Fruit fly (Drosophila melanogaster) whole organism, wandering third instar larva: Measurements from ENCODE around the gene Sbat.

Experiments
- Abd-B ChIP-seq: fragments of >200 bp; optimal IDR thresholded peaks from 2 replicates; lab custom pipeline; 2017; ENCODE audit warnings: missing biosample characterization, missing genetic modification characterization
- CG32264 ChIP-seq: fragments of 200-800 bp; sonication (Bioruptor generic); optimal IDR thresholded peaks from 2 replicates; lab custom pipeline; 2016; ENCODE audit warnings: missing biosample characterization, missing genetic modification characterization
- CrebA ChIP-seq: fragments of 200-800 bp; sonication (Bioruptor generic); optimal IDR thresholded peaks from 2 replicates; lab custom pipeline; 2016; ENCODE audit warnings: missing biosample characterization, mild to moderate bottlenecking, missing genetic modification characterization, borderline replicate concordance
- Dfd ChIP-seq: fragments of >200 bp; optimal IDR thresholded peaks from 2 replicates; lab custom pipeline; 2017; ENCODE audit warnings: missing biosample characterization, missing genetic modification characterization
- HLH106 ChIP-seq: fragments of 200-800 bp; optimal IDR thresholded peaks from 3 replicates; lab custom pipeline; 2019; ENCODE audit warnings: missing biosample characterization, mild to moderate bottlenecking, missing genetic modification characterization, moderate library complexity
- Hnf4 ChIP-seq: fragments of 200-800 bp; sonication (Bioruptor generic); optimal IDR thresholded peaks from 2 replicates; lab custom pipeline; 2016; ENCODE audit warnings: missing biosample characterization, mild to moderate bottlenecking, missing genetic modification characterization
- Hr78 ChIP-seq: fragments of >200 bp; optimal IDR thresholded peaks from 2 replicates; lab custom pipeline; 2017; ENCODE audit warnings: missing biosample characterization, missing genetic modification characterization
- Hr83 ChIP-seq: fragments of 200-300 bp; sonication (Bioruptor generic); optimal IDR thresholded peaks from 2 replicates; lab custom pipeline; 2016; ENCODE audit warnings: missing biosample characterization, mild to moderate bottlenecking, missing genetic modification characterization, moderate library complexity; ENCODE audit not compliant: poor library complexity, severe bottlenecking
- Mio ChIP-seq: sonication (Bioruptor generic); optimal IDR thresholded peaks from 2 replicates; lab custom pipeline; 2016; ENCODE audit warnings: missing biosample characterization, missing genetic modification characterization
- Myc ChIP-seq: fragments of >200 bp; optimal IDR thresholded peaks from 2 replicates; lab custom pipeline; 2017
- N ChIP-seq: fragments of >200 bp; optimal IDR thresholded peaks from 2 replicates; lab custom pipeline; 2018; ENCODE audit warnings: missing biosample characterization, missing external identifiers, missing genetic modification characterization
- OdsH ChIP-seq: fragments of 200-800 bp; sonication (Bioruptor generic); optimal IDR thresholded peaks from 2 replicates; lab custom pipeline; 2016; ENCODE audit warnings: missing biosample characterization, mild to moderate bottlenecking, missing genetic modification characterization
- Rel ChIP-seq, 2 experiments: fragments of 200-800 bp; sonication (Bioruptor generic) in 1 of 2; optimal IDR thresholded peaks; 2 replicates in 1 of 2; 3 replicates in 1 of 2; lab custom pipeline; 2016 to 2019; ENCODE audit warnings: mild to moderate bottlenecking in 2 of 2, missing biosample characterization in 2 of 2, missing genetic modification characterization in 2 of 2, moderate library complexity in 1 of 2
- Sp1 ChIP-seq: fragments of 200-800 bp; sonication (Bioruptor generic); optimal IDR thresholded peaks from 3 replicates; lab custom pipeline; 2019; ENCODE audit warnings: missing biosample characterization, mild to moderate bottlenecking, missing genetic modification characterization, moderate library complexity
- br ChIP-seq: fragments of 200-800 bp; sonication (Bioruptor generic); optimal IDR thresholded peaks from 2 replicates; lab custom pipeline; 2016; ENCODE audit warnings: missing biosample characterization, missing genetic modification characterization
- dmrt93B ChIP-seq: fragments of 200-800 bp; sonication (Bioruptor generic); optimal IDR thresholded peaks from 2 replicates; lab custom pipeline; 2018; ENCODE audit warnings: missing biosample characterization, mild to moderate bottlenecking, missing genetic modification characterization
- dsf ChIP-seq: sonication (Bioruptor generic); optimal IDR thresholded peaks from 2 replicates; lab custom pipeline; 2016; ENCODE audit warnings: missing biosample characterization, missing genetic modification characterization, borderline replicate concordance
- ey ChIP-seq: fragments of 200-800 bp; sonication (Bioruptor generic); optimal IDR thresholded peaks from 2 replicates; lab custom pipeline; 2016; ENCODE audit warnings: missing biosample characterization, missing genetic modification characterization
- foxo ChIP-seq, 2 experiments: fragments of 200-800 bp; sonication (Bioruptor generic); optimal IDR thresholded peaks; 2 replicates in 1 of 2; 3 replicates in 1 of 2; lab custom pipeline; 2016 to 2017; ENCODE audit warnings: missing biosample characterization in 2 of 2, missing genetic modification characterization in 2 of 2
- fru ChIP-seq: fragments of 200-800 bp; sonication (Bioruptor generic); optimal IDR thresholded peaks from 3 replicates; lab custom pipeline; 2016; ENCODE audit warnings: missing biosample characterization, mild to moderate bottlenecking, missing genetic modification characterization
- h ChIP-seq: fragments of 200-800 bp; sonication (Bioruptor generic); optimal IDR thresholded peaks from 3 replicates; lab custom pipeline; 2016; ENCODE audit warnings: missing biosample characterization, mild to moderate bottlenecking, missing genetic modification characterization
- jim ChIP-seq: fragments of 175-275, 200-325 bp; sonication (Bioruptor generic); optimal IDR thresholded peaks from 2 replicates; lab custom pipeline; 2016; ENCODE audit warnings: missing biosample characterization, mild to moderate bottlenecking, missing genetic modification characterization
- pan ChIP-seq: fragments of >200 bp; optimal IDR thresholded peaks from 2 replicates; lab custom pipeline; 2017
- psq ChIP-seq: fragments of 200-800 bp; sonication (Bioruptor generic); optimal IDR thresholded peaks from 3 replicates; lab custom pipeline; 2017; ENCODE audit warnings: missing biosample characterization, mild to moderate bottlenecking, missing genetic modification characterization, moderate library complexity
- rgr ChIP-seq: fragments of 200-800 bp; sonication (Bioruptor generic); optimal IDR thresholded peaks from 3 replicates; lab custom pipeline; 2016; ENCODE audit warnings: missing biosample characterization, mild to moderate bottlenecking, missing genetic modification characterization
- sage ChIP-seq: fragments of 200-800 bp; sonication (Bioruptor generic); optimal IDR thresholded peaks from 2 replicates; lab custom pipeline; 2016; ENCODE audit warnings: missing biosample characterization, mild to moderate bottlenecking, missing genetic modification characterization
- sv ChIP-seq: fragments of 200-800 bp; sonication (Bioruptor generic); optimal IDR thresholded peaks from 3 replicates; lab custom pipeline; 2016; ENCODE audit warnings: missing biosample characterization, missing genetic modification characterization
- tai ChIP-seq: sonication (Bioruptor generic); optimal IDR thresholded peaks from 2 replicates; lab custom pipeline; 2016; ENCODE audit warnings: missing biosample characterization, missing genetic modification characterization
- usp ChIP-seq: fragments of >200 bp; optimal IDR thresholded peaks from 2 replicates; lab custom pipeline; 2017; ENCODE audit warnings: missing biosample characterization, missing genetic modification characterization
- woc ChIP-seq: sonication (Bioruptor generic); optimal IDR thresholded peaks from 2 replicates; lab custom pipeline; 2016; ENCODE audit warnings: missing biosample characterization, mild to moderate bottlenecking, missing genetic modification characterization

Sbat gene

dm6 chr2L:2891200-2891599 is 13.1 kb downstream of the Sbat start:
- TF ChIP-seq Dfd (peak; percentile 3), N (GFP tag; lab: Kevin White, UChicago) (no peak)

- no peak for TF ChIP-seq CrebA (GFP tag; lab: Kevin White, UChicago)
- TF ChIP-seq Dfd: peak; percentile 81
Observed at dm6 chr2L:2894356-2894755, 16.2 kb downstream of the Sbat start.

dm6 chr2L:2897024-2897549 is 18.9 kb downstream of the Sbat start:
- TF ChIP-seq Hnf4 (peak; percentile 21), psq (GFP tag; lab: Kevin White, UChicago) (no peak), pan (lab: Kevin White, UChicago) (no peak), rgr (GFP tag; lab: Kevin White, UChicago) (peak; percentile 29), Hr78 (GFP tag; lab: Kevin White, UChicago) (no peak), foxo (GFP tag; optimal IDR thresholded peaks at IDR 0.05; lab: Kevin White, UChicago) (peak in 1 of 2 experiments; percentile 40), fru (peak; percentile 47), h (GFP tag; lab: Kevin White, UChicago) (peak; percentile 39), usp (GFP tag; lab: Kevin White, UChicago) (no peak), OdsH (GFP tag; lab: Kevin White, UChicago) (peak; percentile 23), sv (GFP tag; lab: Kevin White, UChicago) (peak; percentile 80), br (GFP tag; lab: Kevin White, UChicago) (peak; percentile 29), ey (peak; percentile 6), CG32264 (no peak), jim (GFP tag; lab: Kevin White, UChicago) (no peak), Myc (no peak), dmrt93B (GFP tag; lab: Kevin White, UChicago) (no peak)
- TF ChIP-seq, all 38 proteins: peak for 9

DNA sequence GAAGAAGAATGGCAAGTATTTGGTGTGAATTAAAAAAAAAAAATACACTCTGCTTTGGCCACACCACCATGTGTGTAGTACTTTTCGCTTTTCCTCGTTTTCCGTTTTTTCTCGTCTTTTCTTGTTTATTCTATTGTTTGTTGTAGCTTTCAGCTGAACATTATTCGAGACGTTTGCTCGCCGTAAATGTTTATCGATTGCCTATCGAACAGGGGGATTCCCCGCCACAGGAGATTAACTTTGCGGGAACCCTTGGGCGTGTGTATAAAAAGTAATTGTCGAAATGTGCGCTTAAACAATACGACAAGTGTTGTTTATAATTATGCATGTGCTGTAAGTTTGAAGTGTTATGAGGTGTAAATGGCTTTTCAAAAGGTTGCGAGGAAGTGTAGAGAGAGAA is 19.6 kb downstream of the Sbat start:
- TF ChIP-seq Rel (GFP tag; optimal IDR thresholded peaks at IDR 0.05; lab: Kevin White, UChicago): no peak
- peak; percentile 29 for TF ChIP-seq Rel (tag; optimal IDR thresholded peaks at IDR 0.05; lab: Kevin White, UChicago)
- no peak for TF ChIP-seq ey

dm6 chr2L:2898247-2898646 is 20.1 kb downstream of the Sbat start:
- no peak for TF ChIP-seq rgr (GFP tag; lab: Kevin White, UChicago)
- no peak for TF ChIP-seq Rel (GFP tag; optimal IDR thresholded peaks at IDR 0.05; lab: Kevin White, UChicago)
- TF ChIP-seq Rel (tag; optimal IDR thresholded peaks at IDR 0.05; lab: Kevin White, UChicago): no peak
- no peak for TF ChIP-seq br (GFP tag; lab: Kevin White, UChicago)
- no peak for TF ChIP-seq ey
- TF ChIP-seq Sp1: no peak
- TF ChIP-seq Abd-B: no peak
- no peak for TF ChIP-seq sage
- TF ChIP-seq tai (GFP tag; lab: Kevin White, UChicago): no peak
- TF ChIP-seq sv (GFP tag; lab: Kevin White, UChicago): no peak
- no peak for TF ChIP-seq dmrt93B (GFP tag; lab: Kevin White, UChicago)
- no peak for TF ChIP-seq fru
- TF ChIP-seq HLH106 (tag; lab: Kevin White, UChicago): no peak
- TF ChIP-seq foxo (GFP tag; optimal IDR thresholded peaks at IDR 0.05; lab: Kevin White, UChicago): no peak
- no peak for TF ChIP-seq Dfd

DNA sequence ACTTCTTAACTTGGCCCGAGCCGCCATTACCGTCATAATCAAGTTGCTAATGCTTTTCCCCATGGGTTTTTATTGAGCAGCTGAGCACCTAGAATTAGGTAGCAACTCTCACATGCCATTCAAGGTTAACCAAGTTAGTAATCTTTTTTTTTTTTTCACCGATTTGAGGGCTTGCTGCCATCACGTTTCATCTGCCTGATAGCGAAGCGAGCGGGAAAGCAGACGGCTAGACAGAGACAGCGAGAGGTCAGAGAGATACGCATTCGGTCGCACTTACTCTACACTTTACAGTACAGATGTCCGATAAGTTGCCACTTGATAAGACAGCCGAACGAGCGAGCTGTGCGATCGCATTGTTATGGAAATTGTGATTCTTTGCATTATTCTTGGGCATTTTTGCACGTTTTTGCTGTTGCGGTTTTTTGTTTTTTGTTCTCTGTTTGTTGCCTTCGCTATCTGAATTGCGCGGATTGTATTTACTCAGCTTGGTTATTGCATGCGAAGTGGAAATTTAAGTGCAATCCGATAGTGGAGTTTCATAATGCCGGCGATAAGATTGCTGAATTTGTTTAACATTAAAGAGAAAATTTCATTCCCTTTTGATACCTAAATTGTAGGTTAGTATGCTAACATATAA is 22.4 kb downstream of the Sbat start:
- TF ChIP-seq Myc (no peak), Sp1 (no peak), HLH106 (tag; lab: Kevin White, UChicago) (no peak), woc (GFP tag; lab: Kevin White, UChicago) (no peak), CrebA (GFP tag; lab: Kevin White, UChicago) (no peak), N (GFP tag; lab: Kevin White, UChicago) (no peak), h (GFP tag; lab: Kevin White, UChicago) (peak; percentile 89), br (GFP tag; lab: Kevin White, UChicago) (no peak), dsf (GFP tag; lab: Kevin White, UChicago) (no peak), Hr83 (GFP tag; lab: Kevin White, UChicago) (no peak), sage (no peak), Rel (GFP tag; optimal IDR thresholded peaks at IDR 0.05; lab: Kevin White, UChicago) (no peak), Rel (tag; optimal IDR thresholded peaks at IDR 0.05; lab: Kevin White, UChicago) (peak; percentile 54), Dfd (no peak), Mio (GFP tag; lab: Kevin White, UChicago) (no peak), CG32264 (no peak), tai (GFP tag; lab: Kevin White, UChicago) (no peak), psq (GFP tag; lab: Kevin White, UChicago) (peak; percentile 30)
- TF ChIP-seq, all 38 proteins: peak for 3
